Worm (Caenorhabditis elegans) whole organism, mixed stage, embryonic: Measurements from ENCODE around the gene ifa-4.

Experiments used
- ces-1 ChIP-seq: fragments of 150-350 bp; optimal IDR thresholded peaks from 2 replicates; lab custom pipeline; 2014; ENCODE audit warnings: missing biosample characterization, missing genetic modification reagents, missing genetic modification characterization
- drap-1 ChIP-seq: fragments of 200-800 bp; sonication (Bioruptor generic); optimal IDR thresholded peaks from 3 replicates; lab custom pipeline; 2018; ENCODE audit warnings: mild to moderate bottlenecking, missing genetic modification characterization, missing compliant biosample characterization
- ham-2 ChIP-seq: fragments of 200-800 bp; sonication (Bioruptor generic); optimal IDR thresholded peaks from 2 replicates; lab custom pipeline; 2018; ENCODE audit warnings: mild to moderate bottlenecking, missing genetic modification characterization, missing compliant biosample characterization
- lin-13 ChIP-seq: fragments of 150-350 bp; optimal IDR thresholded peaks from 2 replicates; lab custom pipeline; 2014; ENCODE audit warnings: missing biosample characterization, missing genetic modification characterization
- nhr-12 ChIP-seq: fragments of 150-350 bp; optimal IDR thresholded peaks from 2 replicates; lab custom pipeline; 2014; ENCODE audit warnings: missing biosample characterization, missing genetic modification characterization
- nhr-76 ChIP-seq: sonication (generic microtip); optimal IDR thresholded peaks from 2 replicates; lab custom pipeline; 2017; ENCODE audit warnings: missing biosample characterization, missing genetic modification characterization
- snpc-4 ChIP-seq: fragments of 150-350 bp; optimal IDR thresholded peaks from 2 replicates; lab custom pipeline; 2014; ENCODE audit warnings: missing biosample characterization, missing genetic modification characterization
- unc-62 ChIP-seq: fragments of 150-350 bp; optimal IDR thresholded peaks from 2 replicates; lab custom pipeline; 2014; ENCODE audit warnings: missing biosample characterization, missing genetic modification reagents, missing genetic modification characterization

ce11 chrX:4890159-4890558 is 25.6 kb downstream of the ifa-4 start, which contains the start of gene T07F12.2:
- TF ChIP-seq lin-13 (tag; lab: Kevin White, UChicago): peak; percentile 0
- TF ChIP-seq unc-62: no peak
- peak; percentile 34 for TF ChIP-seq ham-2
- TF ChIP-seq nhr-12: no peak
- TF ChIP-seq drap-1: no peak
- no peak for TF ChIP-seq snpc-4 (tag; lab: Kevin White, UChicago)
- peak; percentile 91 for TF ChIP-seq ces-1 (GFP tag; lab: Kevin White, UChicago)
- no peak for TF ChIP-seq nhr-76 (tag; lab: Kevin White, UChicago)
